Fruit fly (Drosophila melanogaster) Kc167 (cell line): ENCODE results near the gene Fntb.

Experiments
- Myc ChIP-seq: fragments of >200 bp; optimal IDR thresholded peaks from 2 replicates; lab custom pipeline; 2017; ENCODE audit warnings: missing external identifiers
- Sin3A ChIP-seq: fragments of >200 bp; optimal IDR thresholded peaks from 2 replicates; lab custom pipeline; 2018; ENCODE audit warnings: missing external identifiers
- h ChIP-seq: fragments of >200 bp; optimal IDR thresholded peaks from 3 replicates; lab custom pipeline; 2018; ENCODE audit warnings: missing external identifiers
- insv ChIP-seq: fragments of >200 bp; optimal IDR thresholded peaks from 3 replicates; lab custom pipeline; 2018; ENCODE audit warnings: missing external identifiers
- psq ChIP-seq: fragments of >200 bp; optimal IDR thresholded peaks from 2 replicates; lab custom pipeline; 2017; ENCODE audit warnings: missing external identifiers
- ttk ChIP-seq: sonication (Bioruptor generic); optimal IDR thresholded peaks from 2 replicates; lab custom pipeline; 2017; ENCODE audit warnings: missing external identifiers

Fntb gene

DNA sequence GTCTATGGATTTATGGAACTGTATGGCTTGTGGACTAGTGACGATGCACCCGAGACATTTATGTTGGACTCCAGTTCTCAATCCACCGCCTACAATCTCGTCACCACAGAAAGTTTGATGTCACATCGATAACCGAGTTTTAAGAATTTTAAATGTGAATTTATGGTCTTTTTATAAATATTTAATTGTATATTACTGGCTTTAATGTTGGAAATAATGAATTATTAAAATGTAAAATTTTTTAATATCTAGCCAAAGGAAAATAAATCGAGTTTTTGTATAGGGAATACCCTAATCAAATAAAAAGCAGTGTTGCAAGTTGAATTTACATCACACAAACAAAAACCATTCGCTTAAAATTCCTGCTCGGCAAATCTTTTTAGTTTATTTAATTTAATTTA is at the start of gene Fntb:
Gene Fntb, plus strand, starts transcription at position 334 of the 401 bp plus-strand sequence.
- TF ChIP-seq psq, result no peak
- TF ChIP-seq h (lab: Kevin White, UChicago), result no peak
- TF ChIP-seq insv (lab: Kevin White, UChicago), result no peak
- no peak for TF ChIP-seq Sin3A (lab: Kevin White, UChicago)
- TF ChIP-seq Myc (lab: Kevin White, UChicago), result no peak
- TF ChIP-seq ttk, result no peak

dm6 chr3R:16385586-16385985 is 47.2 kb upstream of the Fntb start:
- TF ChIP-seq Myc (lab: Kevin White, UChicago), result no peak
- TF ChIP-seq insv (lab: Kevin White, UChicago), result no peak
- no peak for TF ChIP-seq ttk
- TF ChIP-seq psq, result no peak
- no peak for TF ChIP-seq h (lab: Kevin White, UChicago)
- no peak for TF ChIP-seq Sin3A (lab: Kevin White, UChicago)

DNA sequence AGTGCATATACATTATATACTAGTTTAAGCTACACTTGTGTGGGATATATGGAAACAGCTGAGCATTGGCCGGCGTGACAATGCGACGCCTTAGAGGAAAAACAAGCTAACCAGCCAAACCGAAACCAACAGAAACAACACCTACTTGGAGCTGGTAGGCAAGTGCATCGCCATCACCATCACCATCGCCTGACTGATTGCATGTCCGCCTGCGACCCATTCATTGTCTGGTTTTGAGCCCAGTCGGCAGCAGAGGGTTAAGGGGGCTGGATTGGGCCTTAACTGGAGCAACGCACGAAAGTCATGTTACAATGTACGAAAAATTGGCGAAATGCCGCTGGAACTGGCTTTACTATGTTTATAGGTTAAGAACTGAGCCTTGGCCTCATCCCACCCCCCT is 45.8 kb upstream of the Fntb start:
- TF ChIP-seq ttk, result no peak
- TF ChIP-seq psq, result no peak
- no peak for TF ChIP-seq Sin3A (lab: Kevin White, UChicago)
- no peak for TF ChIP-seq Myc (lab: Kevin White, UChicago)
- no peak for TF ChIP-seq insv (lab: Kevin White, UChicago)
- TF ChIP-seq h (lab: Kevin White, UChicago), result no peak

dm6 chr3R:16389117-16389516 is 43.7 kb upstream of the Fntb start:
- TF ChIP-seq psq (no peak), Sin3A (lab: Kevin White, UChicago) (no peak), insv (lab: Kevin White, UChicago) (no peak)

- TF ChIP-seq psq, result no peak
- TF ChIP-seq ttk, result no peak
- TF ChIP-seq h (lab: Kevin White, UChicago), result no peak
- no peak for TF ChIP-seq Sin3A (lab: Kevin White, UChicago)
- TF ChIP-seq Myc (lab: Kevin White, UChicago), result no peak
- no peak for TF ChIP-seq insv (lab: Kevin White, UChicago)
These were observed 38.3 kb upstream of the Fntb start for dm6 chr3R:16394531-16394930.

dm6 chr3R:16395448-16395847 is 37.4 kb upstream of the Fntb start:
- TF ChIP-seq h (lab: Kevin White, UChicago) (no peak), Sin3A (lab: Kevin White, UChicago) (no peak), ttk (no peak), psq (no peak), Myc (lab: Kevin White, UChicago) (no peak), insv (lab: Kevin White, UChicago) (no peak)

- TF ChIP-seq Myc (lab: Kevin White, UChicago) (no peak), Sin3A (lab: Kevin White, UChicago) (no peak), h (lab: Kevin White, UChicago) (no peak), insv (lab: Kevin White, UChicago) (no peak), psq (no peak), ttk (no peak)
These were observed 36.2 kb upstream of the Fntb start for dm6 chr3R:16396565-16396964.

dm6 chr3R:16403023-16403733 is 29.6 kb upstream of the Fntb start, which contains the start of gene ss:
Gene ss, minus strand, starts transcription at chr3R:16403690.
- no peak for TF ChIP-seq ttk
- no peak for TF ChIP-seq h (lab: Kevin White, UChicago)
- TF ChIP-seq Sin3A (lab: Kevin White, UChicago), result no peak
- TF ChIP-seq insv (lab: Kevin White, UChicago), result no peak
- no peak for TF ChIP-seq Myc (lab: Kevin White, UChicago)
- TF ChIP-seq psq, result no peak

DNA sequence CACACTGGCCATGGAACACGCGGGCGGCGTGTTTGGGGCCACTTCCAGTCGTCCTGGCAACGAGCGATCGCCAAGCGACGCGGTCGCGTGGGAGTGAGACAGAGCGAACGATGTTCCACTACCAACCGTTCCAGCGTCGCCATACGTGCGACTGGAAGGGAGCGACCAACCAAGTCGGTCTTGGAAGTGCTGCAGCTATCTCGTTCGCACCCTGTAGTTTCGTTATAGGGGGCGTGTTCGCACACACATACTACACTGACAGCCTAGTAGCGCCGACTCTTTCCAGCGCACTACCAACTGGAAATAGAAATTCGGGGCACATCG is 29.1 kb upstream of the Fntb start:
- TF ChIP-seq ttk (no peak), insv (lab: Kevin White, UChicago) (no peak), Sin3A (lab: Kevin White, UChicago) (no peak), h (lab: Kevin White, UChicago) (no peak), psq (no peak), Myc (lab: Kevin White, UChicago) (no peak)

dm6 chr3R:16406618-16407017 is 26.2 kb upstream of the Fntb start:
- TF ChIP-seq psq (no peak), h (lab: Kevin White, UChicago) (no peak), insv (lab: Kevin White, UChicago) (no peak), ttk (no peak), Myc (lab: Kevin White, UChicago) (no peak), Sin3A (lab: Kevin White, UChicago) (no peak)

dm6 chr3R:16408434-16408833 is 24.4 kb upstream of the Fntb start:
- TF ChIP-seq ttk (no peak), insv (lab: Kevin White, UChicago) (no peak), Myc (lab: Kevin White, UChicago) (no peak)

dm6 chr3R:16410706-16411105 is 22.1 kb upstream of the Fntb start:
- TF ChIP-seq psq (no peak), Sin3A (lab: Kevin White, UChicago) (no peak), insv (lab: Kevin White, UChicago) (no peak), ttk (no peak), Myc (lab: Kevin White, UChicago) (no peak), h (lab: Kevin White, UChicago) (no peak)

dm6 chr3R:16413734-16414133 is 19.1 kb upstream of the Fntb start:
- TF ChIP-seq Sin3A (lab: Kevin White, UChicago) (no peak), insv (lab: Kevin White, UChicago) (no peak), Myc (lab: Kevin White, UChicago) (no peak), h (lab: Kevin White, UChicago) (no peak)
